Worm (Caenorhabditis elegans) whole organism, dauer: Measurements from ENCODE around the gene C14A6.5.

Source experiments
- unc-62 ChIP-seq: sonication (generic microtip); optimal IDR thresholded peaks from 2 replicates; lab custom pipeline; 2017; ENCODE audit warnings: missing biosample characterization, missing genetic modification reagents, missing genetic modification characterization

Gene C14A6.5

DNA sequence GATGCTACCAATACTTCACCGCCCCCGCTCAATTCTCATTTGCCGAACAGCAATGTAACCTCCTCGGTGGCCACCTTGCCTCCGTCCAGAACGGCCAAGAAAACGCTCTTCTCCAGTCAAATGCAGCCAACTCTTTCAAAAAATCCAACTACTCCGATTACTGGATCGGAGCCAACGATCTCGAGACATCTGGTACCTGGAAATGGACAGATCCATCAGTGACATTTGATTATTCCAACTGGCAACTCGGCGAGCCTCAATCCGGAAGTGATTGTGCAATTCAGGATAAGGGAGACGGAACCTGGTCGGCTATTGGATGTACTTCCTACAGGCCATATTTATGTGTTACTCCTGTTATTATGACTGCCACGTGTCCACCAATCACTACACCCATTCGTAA, 6.5 kb downstream of the C14A6.5 start:
- TF ChIP-seq unc-62 (GFP tag; lab: Kevin White, UChicago), result no peak

DNA sequence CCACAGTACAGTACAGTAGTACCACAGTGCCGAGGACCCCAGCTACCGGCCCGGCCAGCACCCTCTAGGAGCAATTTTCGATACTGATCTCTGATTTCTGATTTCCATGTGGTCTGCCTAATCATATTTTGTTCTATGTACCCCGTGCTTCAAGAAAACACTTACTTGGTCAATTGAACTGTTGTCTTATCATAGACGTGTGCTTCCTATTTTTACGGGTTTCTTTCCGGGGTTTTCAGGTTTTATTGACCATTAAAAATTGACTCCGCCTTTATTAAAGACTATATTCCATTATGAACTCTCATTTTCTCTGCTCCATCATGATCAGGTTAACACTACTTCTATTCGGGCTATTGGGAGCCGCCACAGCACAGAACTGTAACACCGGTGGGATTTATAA, 7.0 kb downstream of the C14A6.5 start, which contains the start of gene clec-48:
TSS of gene clec-48 (plus strand) at position 320 of the 400 bp plus-strand sequence.
- no peak for TF ChIP-seq unc-62 (GFP tag; lab: Kevin White, UChicago)

DNA sequence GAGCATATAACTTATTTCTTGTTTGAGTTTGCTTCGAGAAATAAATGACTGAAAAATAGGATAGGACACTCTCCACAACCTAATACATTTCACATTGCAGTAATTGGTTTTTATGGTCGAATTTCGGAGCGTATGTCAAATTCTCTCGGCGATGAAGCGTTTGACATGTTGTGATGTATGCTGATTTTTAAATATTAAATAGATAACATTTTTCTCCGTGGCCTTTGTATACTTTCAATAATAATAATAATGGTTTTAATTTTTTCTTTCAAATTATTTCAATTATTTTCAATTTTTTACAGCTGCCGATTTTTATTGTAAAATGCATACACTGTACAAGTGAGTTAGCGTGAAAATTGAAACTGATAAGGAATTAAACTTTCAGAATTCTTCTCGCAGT, 18.6 kb downstream of the C14A6.5 start, which contains the start of gene C14A6.3:
TSS of gene C14A6.3 (plus strand) at position 301 of the 400 bp plus-strand sequence.
- no peak for TF ChIP-seq unc-62 (GFP tag; lab: Kevin White, UChicago)

DNA sequence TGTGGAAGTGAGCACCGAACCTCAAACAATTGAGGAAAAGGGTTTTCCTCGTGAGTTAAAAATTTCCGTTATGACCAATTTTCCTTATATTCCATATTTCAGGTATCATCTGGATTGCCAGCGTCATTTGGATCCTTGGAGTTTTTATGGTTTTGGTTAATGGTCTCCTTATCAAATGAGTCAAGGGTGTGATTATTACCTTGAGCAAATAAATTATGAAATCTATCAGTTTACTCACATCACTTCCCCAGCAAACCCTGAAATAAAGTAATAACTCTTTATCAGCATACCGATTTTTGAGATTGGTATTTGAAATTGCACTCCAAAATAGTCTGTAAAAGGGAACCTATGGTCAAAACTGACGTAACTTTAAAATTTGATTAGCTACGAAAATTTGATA, 20.2 kb downstream of the C14A6.5 start:
- no peak for TF ChIP-seq unc-62 (GFP tag; lab: Kevin White, UChicago)

DNA sequence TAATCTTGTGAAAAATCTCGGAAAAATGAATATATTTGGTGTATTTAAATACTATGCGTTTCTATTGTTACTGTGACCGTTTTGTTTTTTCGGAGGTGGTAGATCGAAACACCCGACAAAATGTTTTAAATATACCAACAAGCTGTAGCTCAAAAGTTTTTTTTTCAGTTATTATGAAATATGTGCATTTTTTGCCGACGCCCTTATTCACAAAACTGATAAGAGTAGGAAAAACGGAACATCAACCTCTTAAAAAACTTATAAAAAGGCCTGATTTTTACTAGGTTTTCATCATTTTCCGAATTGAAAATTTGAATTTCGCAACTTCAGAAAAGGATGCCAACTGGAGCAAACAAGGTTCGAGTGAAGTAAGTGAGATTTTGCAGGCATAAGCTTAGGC, 21.2 kb downstream of the C14A6.5 start, which contains the start of gene Y37H2A.14:
TSS of gene Y37H2A.14 (plus strand) at position 301 of the 400 bp plus-strand sequence.
- TF ChIP-seq unc-62 (GFP tag; lab: Kevin White, UChicago), result no peak

DNA sequence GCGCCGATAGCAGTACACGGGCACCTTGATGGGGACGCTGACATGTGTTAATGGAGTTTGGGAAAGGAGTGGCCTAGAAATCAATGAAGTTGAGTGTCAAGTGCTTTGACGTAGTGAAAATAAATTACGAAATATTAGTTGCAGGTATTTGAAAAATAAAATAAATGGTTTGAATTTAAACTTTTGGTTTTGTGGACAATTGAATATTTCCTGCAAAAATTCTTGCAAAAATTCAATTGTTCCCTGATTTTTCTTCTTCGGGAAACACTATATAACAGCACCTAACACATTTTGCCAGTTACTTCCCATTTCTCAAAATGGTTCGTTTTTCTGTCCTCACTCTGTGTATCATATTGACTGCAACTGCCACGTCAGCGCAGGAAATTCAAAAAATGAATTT, 22.1 kb downstream of the C14A6.5 start, which contains the start of gene Y37H2A.13:
TSS of gene Y37H2A.13 (plus strand) at position 301 of the 400 bp plus-strand sequence.
- no peak for TF ChIP-seq unc-62 (GFP tag; lab: Kevin White, UChicago)

DNA sequence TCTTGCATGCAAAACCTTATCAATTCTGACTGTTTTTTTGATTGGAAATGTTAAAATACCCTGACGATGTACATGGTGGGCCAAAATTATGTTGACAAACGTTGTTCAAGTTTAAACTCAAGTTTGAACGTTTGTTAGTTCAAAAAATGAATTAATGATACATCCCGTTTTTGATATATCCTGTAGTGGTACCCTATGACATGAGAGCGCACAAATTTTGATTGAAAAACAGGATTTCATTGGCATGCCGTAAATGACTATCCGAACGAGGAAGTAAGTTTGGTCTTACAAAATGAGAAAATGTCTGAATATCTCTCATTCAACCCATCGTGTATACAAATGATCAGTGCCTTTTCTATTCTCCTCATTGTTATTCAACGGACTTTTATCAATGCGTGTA, 23.5 kb downstream of the C14A6.5 start, which contains the start of gene Y37H2A.11:
TSS of gene Y37H2A.11 (plus strand) at position 301 of the 400 bp plus-strand sequence.
- TF ChIP-seq unc-62 (GFP tag; lab: Kevin White, UChicago), result no peak

DNA sequence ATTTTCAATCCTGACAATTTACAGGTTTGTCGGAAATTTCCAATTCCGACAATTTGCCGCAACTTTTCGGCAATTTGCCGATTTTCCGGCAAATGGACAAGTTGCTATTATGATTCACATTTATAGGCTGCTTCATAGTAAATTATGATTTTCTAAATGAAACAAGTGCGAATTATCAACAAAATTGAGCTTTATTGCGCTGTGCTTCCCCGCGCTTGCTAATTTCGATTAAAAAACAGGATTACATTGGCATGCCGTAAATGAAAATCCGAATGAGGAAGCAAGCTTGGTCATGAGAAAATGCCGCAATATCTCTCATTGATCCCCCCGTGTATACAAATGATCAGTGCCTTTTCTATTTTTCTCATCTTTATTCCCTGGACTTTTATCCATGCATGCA, 26.0 kb downstream of the C14A6.5 start, which contains the start of gene Y37H2A.10:
TSS of gene Y37H2A.10 (plus strand) at position 301 of the 400 bp plus-strand sequence.
- TF ChIP-seq unc-62 (GFP tag; lab: Kevin White, UChicago), result no peak

DNA sequence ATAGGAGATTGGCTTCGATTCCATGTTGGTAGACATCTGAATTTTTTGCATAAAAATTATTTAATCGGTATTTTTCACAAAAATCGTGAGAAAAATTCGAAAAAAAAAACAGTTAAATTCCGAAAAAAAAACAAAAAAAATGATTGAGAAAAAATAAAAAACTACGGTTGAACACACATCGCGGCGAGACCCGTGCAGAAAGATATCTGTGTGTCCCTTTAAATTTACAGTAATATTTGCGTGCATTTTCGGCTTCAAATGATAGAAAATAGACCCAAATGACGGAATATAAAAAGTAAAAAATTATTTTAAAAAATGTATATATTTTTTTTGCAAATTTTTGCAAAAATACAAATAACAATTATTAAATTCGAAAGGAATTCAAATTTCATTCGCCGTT, 27.0 kb downstream of the C14A6.5 start:
- TF ChIP-seq unc-62 (GFP tag; lab: Kevin White, UChicago), result no peak

DNA sequence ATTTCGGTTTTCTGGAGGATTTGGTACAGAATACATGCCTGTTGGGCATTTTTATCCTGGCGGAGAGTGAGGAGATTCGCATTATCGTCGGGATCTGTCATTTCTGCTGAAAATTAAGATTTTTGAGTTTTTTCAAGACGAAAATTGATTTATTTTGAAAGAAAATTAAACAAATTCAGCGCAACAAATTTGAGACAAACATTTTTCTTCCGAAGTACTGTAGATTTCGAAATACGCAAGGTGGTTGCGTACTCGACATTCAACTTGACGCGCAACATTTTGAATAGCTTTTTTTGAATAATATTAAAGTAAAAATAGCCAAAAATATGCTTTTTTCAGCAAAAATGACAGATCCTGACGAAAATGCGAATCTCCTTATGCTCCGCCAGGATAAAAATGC, 30.3 kb downstream of the C14A6.5 start, which contains the start of gene Y37H2A.7:
TSS of gene Y37H2A.7 (minus strand) at position 101 of the 400 bp plus-strand sequence.
- TF ChIP-seq unc-62 (GFP tag; lab: Kevin White, UChicago), result no peak

DNA sequence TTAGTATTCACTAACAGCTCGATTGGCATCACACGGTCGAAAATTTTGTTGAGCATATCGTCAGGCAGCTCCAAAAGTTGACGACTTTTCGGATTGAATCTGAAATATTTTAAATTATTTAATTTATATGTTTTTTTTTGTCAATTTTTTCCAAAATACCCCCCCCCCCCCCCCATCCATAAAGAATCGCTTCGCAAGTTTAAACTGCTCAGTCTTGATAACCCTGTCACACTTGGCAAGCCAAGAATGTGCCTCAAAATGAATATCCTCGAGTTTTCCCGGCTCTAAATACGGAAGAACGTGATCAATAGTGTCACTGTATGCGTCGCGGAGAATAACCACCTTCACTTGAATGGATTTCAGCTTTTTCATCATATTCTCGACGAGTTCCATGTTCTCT, 31.5 kb downstream of the C14A6.5 start, which contains the start of gene Y37H2A.18:
TSS of gene Y37H2A.18 (minus strand) at position 101 of the 400 bp plus-strand sequence.
- TF ChIP-seq unc-62 (GFP tag; lab: Kevin White, UChicago), result no peak

DNA sequence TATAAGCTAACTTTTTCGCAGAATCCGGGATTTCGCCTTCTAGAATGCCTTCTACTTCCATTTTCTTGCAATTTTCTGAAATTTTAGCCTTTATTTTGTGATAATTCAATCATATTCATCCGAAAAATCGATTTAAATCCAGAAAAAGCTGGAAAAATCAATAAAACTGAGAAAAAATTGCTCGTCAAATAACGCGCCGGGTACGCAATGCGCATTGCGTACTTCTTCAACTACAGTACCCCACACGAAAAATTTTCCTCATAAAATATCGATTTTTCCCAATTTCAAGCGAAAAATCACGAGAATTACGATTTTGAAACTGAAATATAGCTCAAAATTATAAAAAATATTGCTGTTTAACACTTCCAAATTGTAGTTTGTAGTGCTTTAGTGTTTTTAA, 33.6 kb downstream of the C14A6.5 start, which contains the start of gene Y37H2A.12:
TSS of gene Y37H2A.12 (minus strand) at position 81 of the 400 bp plus-strand sequence.
- no peak for TF ChIP-seq unc-62 (GFP tag; lab: Kevin White, UChicago)

DNA sequence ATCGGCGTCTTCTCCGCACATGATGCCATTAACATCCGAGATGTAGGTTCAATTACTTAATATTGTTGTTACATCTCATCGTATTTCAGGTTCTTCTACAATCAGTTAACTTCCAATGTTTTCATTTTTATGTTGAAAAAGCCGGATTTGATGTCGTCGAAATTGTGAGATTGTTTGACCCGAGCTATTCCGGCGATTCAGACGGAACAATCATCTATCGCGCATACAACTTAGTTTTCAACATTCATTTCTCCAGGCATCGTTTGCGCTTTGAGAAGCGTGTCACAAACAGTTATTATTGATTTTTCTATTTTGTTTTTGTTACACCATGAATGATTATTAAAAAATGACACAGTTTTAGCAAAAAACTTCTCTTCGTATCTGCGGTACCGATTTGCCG, 36.1 kb downstream of the C14A6.5 start:
- no peak for TF ChIP-seq unc-62 (GFP tag; lab: Kevin White, UChicago)

DNA sequence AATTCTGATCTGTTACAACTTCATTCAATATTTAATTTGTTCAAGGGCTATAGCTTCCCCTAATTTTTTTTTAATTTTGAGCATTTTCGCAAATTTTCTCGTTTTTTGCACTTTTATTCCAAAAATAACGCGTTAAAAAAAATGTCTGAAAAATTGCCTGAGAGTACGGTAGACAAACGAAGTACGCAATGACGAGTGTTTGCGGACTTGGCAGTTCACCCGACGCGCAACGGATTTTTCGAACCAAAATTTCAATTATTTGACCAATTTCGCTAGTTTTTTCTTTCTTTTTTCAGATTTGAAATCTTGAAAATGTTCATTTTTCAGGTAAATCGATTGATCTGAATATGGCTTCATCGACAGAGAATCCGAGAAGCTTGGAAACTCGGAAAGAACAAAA, 37.5 kb downstream of the C14A6.5 start, which contains the start of gene fbxa-211:
TSS of gene fbxa-211 (plus strand) at position 328 of the 400 bp plus-strand sequence.
- TF ChIP-seq unc-62 (GFP tag; lab: Kevin White, UChicago), result no peak

DNA sequence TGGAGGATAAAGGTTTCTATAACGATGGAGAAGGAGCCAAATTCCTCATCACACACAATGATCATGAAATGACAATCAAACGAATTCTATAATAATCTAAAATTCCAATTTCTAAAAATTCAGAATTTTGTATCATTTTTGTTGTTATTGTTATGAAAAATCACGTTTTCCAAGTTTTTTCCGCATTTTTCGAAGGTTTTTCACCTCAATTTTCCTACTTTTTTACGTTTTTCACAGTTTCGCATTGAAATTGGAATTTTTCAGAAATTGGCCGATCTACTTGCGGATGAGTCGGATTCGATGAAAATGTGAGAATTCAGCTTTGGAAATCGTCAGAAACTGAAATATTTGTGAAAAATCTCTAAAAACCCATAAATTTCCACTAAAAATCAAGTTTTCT, 39.6 kb downstream of the C14A6.5 start, which contains the start of gene fbxa-210:
TSS of gene fbxa-210 (plus strand) at position 301 of the 400 bp plus-strand sequence.
- TF ChIP-seq unc-62 (GFP tag; lab: Kevin White, UChicago), result no peak

DNA sequence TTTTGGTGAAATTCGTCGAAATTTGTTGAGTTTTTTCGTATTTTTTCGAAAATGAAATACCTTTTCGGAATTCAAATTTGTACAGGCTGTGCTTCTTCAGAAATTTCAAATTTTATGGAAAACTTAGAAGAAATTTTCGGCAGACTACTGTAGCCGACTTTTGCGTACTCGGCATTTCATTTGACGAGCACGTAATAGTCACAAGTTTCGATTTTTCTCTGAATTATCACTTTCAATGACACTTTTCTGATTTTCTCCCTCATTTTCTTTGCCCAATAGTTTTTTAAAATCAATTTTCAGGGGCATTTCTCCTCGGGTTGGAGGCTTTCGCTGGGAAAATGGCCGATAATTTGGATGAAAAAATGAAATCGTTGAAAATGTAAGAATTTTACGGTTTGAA, 41.0 kb downstream of the C14A6.5 start, which contains the start of gene fbxa-107:
TSS of gene fbxa-107 (plus strand) at position 301 of the 400 bp plus-strand sequence.
- TF ChIP-seq unc-62 (GFP tag; lab: Kevin White, UChicago), result no peak
